Fruit fly (Drosophila melanogaster) whole organism, prepupa: ENCODE results near the gene CG4374.

Source experiments
- Blimp-1 ChIP-seq: fragments of 200-800 bp; sonication (Bioruptor generic); optimal IDR thresholded peaks from 3 replicates; lab custom pipeline; 2017; ENCODE audit warnings: missing biosample characterization, missing genetic modification characterization, mild to moderate bottlenecking, moderate library complexity, missing genetic modification reagents
- CG10631 ChIP-seq: fragments of 200-800 bp; sonication (Bioruptor generic); optimal IDR thresholded peaks from 2 replicates; lab custom pipeline; 2016; ENCODE audit warnings: missing biosample characterization, missing genetic modification characterization
- CG10669 ChIP-seq: fragments of 200-800 bp; sonication (Bioruptor generic); optimal IDR thresholded peaks from 3 replicates; lab custom pipeline; 2018; ENCODE audit warnings: missing biosample characterization, mild to moderate bottlenecking, missing genetic modification characterization, moderate library complexity
- CG11294 ChIP-seq: fragments of 200-800 bp; sonication (Bioruptor generic); IDR thresholded peaks from 2 replicates; pipeline ENCODE4 v1.3.6; 2022; ENCODE audit warnings: missing biosample characterization, missing genetic modification characterization
- CG11762 ChIP-seq: fragments of 200-800 bp; sonication (Bioruptor generic); optimal IDR thresholded peaks from 3 replicates; lab custom pipeline; 2016; ENCODE audit warnings: missing biosample characterization, missing genetic modification characterization; ENCODE audit not compliant: insufficient read depth
- CG11902 ChIP-seq: fragments of 200-800 bp; sonication (Bioruptor generic); optimal IDR thresholded peaks from 3 replicates; lab custom pipeline; 2016; ENCODE audit warnings: missing biosample characterization, missing genetic modification characterization
- CG15336 ChIP-seq: fragments of 200-800 bp; sonication (Bioruptor generic); IDR thresholded peaks from 2 replicates; pipeline ENCODE4 v1.3.6; 2022; ENCODE audit warnings: missing biosample characterization, missing genetic modification characterization
- CG16779 ChIP-seq: fragments of 200-800 bp; sonication (Bioruptor generic); optimal IDR thresholded peaks from 3 replicates; lab custom pipeline; 2017; ENCODE audit warnings: missing biosample characterization, mild to moderate bottlenecking, missing genetic modification characterization
- CG3032 ChIP-seq: fragments of 200-800 bp; optimal IDR thresholded peaks from 2 replicates; lab custom pipeline; 2019; ENCODE audit warnings: missing biosample characterization, mild to moderate bottlenecking, missing genetic modification characterization, moderate library complexity
- CG31627 ChIP-seq: fragments of 200-800 bp; sonication (Bioruptor generic); optimal IDR thresholded peaks from 3 replicates; lab custom pipeline; 2016; ENCODE audit warnings: missing biosample characterization, missing genetic modification characterization
- CG32006 ChIP-seq: fragments of 200-800 bp; sonication (Bioruptor generic); optimal IDR thresholded peaks from 3 replicates; lab custom pipeline; 2017; ENCODE audit warnings: missing biosample characterization, mild to moderate bottlenecking, missing genetic modification characterization
- CG34406 ChIP-seq: fragments of 200-800 bp; sonication (Bioruptor generic); optimal IDR thresholded peaks from 3 replicates; lab custom pipeline; 2016; ENCODE audit warnings: missing biosample characterization, missing genetic modification characterization
- CG3919 ChIP-seq: fragments of 200-800 bp; sonication (Bioruptor generic); optimal IDR thresholded peaks from 3 replicates; lab custom pipeline; 2016; ENCODE audit warnings: missing biosample characterization, missing genetic modification characterization
- CG4318 ChIP-seq: fragments of 200-800 bp; sonication (Bioruptor generic); optimal IDR thresholded peaks from 3 replicates; lab custom pipeline; 2017; ENCODE audit warnings: missing biosample characterization, mild to moderate bottlenecking, missing genetic modification characterization
- CG6163 ChIP-seq: fragments of 200-800 bp; sonication (Bioruptor generic); IDR thresholded peaks from 3 replicates; pipeline ENCODE4 v1.3.6; 2022; ENCODE audit warnings: missing biosample characterization, missing genetic modification characterization
- CG6792 ChIP-seq: fragments of 200-800 bp; sonication (Bioruptor generic); optimal IDR thresholded peaks from 3 replicates; lab custom pipeline; 2016; ENCODE audit warnings: missing biosample characterization, missing genetic modification characterization
- CG6808 ChIP-seq: fragments of 200-800 bp; sonication (Bioruptor generic); optimal IDR thresholded peaks from 3 replicates; lab custom pipeline; 2017; ENCODE audit warnings: missing biosample characterization, missing genetic modification characterization, mild to moderate bottlenecking, moderate library complexity, missing genetic modification reagents
- CG6854 ChIP-seq: fragments of 200-800 bp; sonication (Bioruptor generic); optimal IDR thresholded peaks from 2 replicates; lab custom pipeline; 2017; ENCODE audit warnings: missing biosample characterization, mild to moderate bottlenecking, missing genetic modification characterization
- CG7368 ChIP-seq: fragments of 200-800 bp; sonication (Bioruptor generic); optimal IDR thresholded peaks from 3 replicates; lab custom pipeline; 2016; ENCODE audit warnings: missing biosample characterization, missing genetic modification characterization
- CG8119 ChIP-seq: fragments of 200-800 bp; sonication (Bioruptor generic); IDR thresholded peaks from 3 replicates; pipeline ENCODE4 v1.3.6; 2022; ENCODE audit warnings: missing biosample characterization, missing genetic modification characterization
- CG8319 ChIP-seq: fragments of 200-800 bp; sonication (Bioruptor generic); optimal IDR thresholded peaks from 3 replicates; lab custom pipeline; 2016; ENCODE audit warnings: missing biosample characterization, missing genetic modification characterization
- CG8632 ChIP-seq: fragments of 200-800 bp; sonication (Bioruptor generic); optimal IDR thresholded peaks from 3 replicates; lab custom pipeline; 2016; ENCODE audit warnings: missing biosample characterization, missing genetic modification characterization
- Eip75B ChIP-seq: fragments of 200-800 bp; sonication (Bioruptor generic); optimal IDR thresholded peaks from 3 replicates; lab custom pipeline; 2016; ENCODE audit warnings: missing biosample characterization, missing genetic modification characterization
- Eip78C ChIP-seq: fragments of 200-800 bp; sonication (Bioruptor generic); peaks from one replicate; lab custom pipeline; 2016; ENCODE audit warnings: missing biosample characterization, missing genetic modification characterization
- Eip93F ChIP-seq: fragments of 200-800 bp; sonication (Bioruptor generic); optimal IDR thresholded peaks from 2 replicates; lab custom pipeline; 2016; ENCODE audit warnings: missing biosample characterization, mild to moderate bottlenecking, missing genetic modification characterization
- Ets21C ChIP-seq: fragments of 200-800 bp; sonication (Bioruptor generic); optimal IDR thresholded peaks from 3 replicates; lab custom pipeline; 2016; ENCODE audit warnings: missing biosample characterization, missing genetic modification characterization
- Ets96B ChIP-seq: fragments of 200-800 bp; optimal IDR thresholded peaks from 2 replicates; lab custom pipeline; 2019; ENCODE audit warnings: missing biosample characterization, mild to moderate bottlenecking, missing genetic modification characterization, moderate library complexity
- Gug ChIP-seq: fragments of 200-800 bp; sonication (Bioruptor generic); IDR thresholded peaks from 2 replicates; pipeline ENCODE4 v1.3.6; 2022; ENCODE audit warnings: missing biosample characterization, missing genetic modification characterization
- Hr38 ChIP-seq: sonication (Bioruptor generic); optimal IDR thresholded peaks from 2 replicates; lab custom pipeline; 2016; ENCODE audit warnings: missing biosample characterization, missing genetic modification characterization
- Hr39 ChIP-seq: fragments of 200-800 bp; sonication (Bioruptor generic); optimal IDR thresholded peaks from 2 replicates; lab custom pipeline; 2016; ENCODE audit warnings: missing biosample characterization, missing genetic modification characterization
- Hr4 ChIP-seq: fragments of 200-800 bp; sonication (Bioruptor generic); optimal IDR thresholded peaks from 3 replicates; lab custom pipeline; 2016; ENCODE audit warnings: missing biosample characterization, missing genetic modification characterization
- Lpt ChIP-seq: fragments of 200-800 bp; sonication (Bioruptor generic); optimal IDR thresholded peaks from 3 replicates; lab custom pipeline; 2016; ENCODE audit warnings: missing biosample characterization, missing genetic modification characterization
- Met ChIP-seq: fragments of 200-800 bp; sonication (Bioruptor generic); optimal IDR thresholded peaks from 3 replicates; lab custom pipeline; 2016; ENCODE audit warnings: missing biosample characterization, missing genetic modification characterization
- Sox14 ChIP-seq: fragments of 200-800 bp; sonication (Bioruptor generic); optimal IDR thresholded peaks from 3 replicates; lab custom pipeline; 2016; ENCODE audit warnings: missing biosample characterization, missing genetic modification characterization
- Sox15 ChIP-seq: fragments of 200-800 bp; sonication (Bioruptor generic); optimal IDR thresholded peaks from 3 replicates; lab custom pipeline; 2016; ENCODE audit warnings: missing biosample characterization, missing genetic modification characterization
- achi ChIP-seq: fragments of 200-800 bp; sonication (Bioruptor generic); optimal IDR thresholded peaks from 3 replicates; lab custom pipeline; 2016; ENCODE audit warnings: missing biosample characterization, missing genetic modification characterization
- acj6 ChIP-seq: fragments of 200-800 bp; sonication (Bioruptor generic); optimal IDR thresholded peaks from 3 replicates; lab custom pipeline; 2016; ENCODE audit warnings: missing biosample characterization, missing genetic modification characterization
- dsx ChIP-seq: fragments of 200-800 bp; optimal IDR thresholded peaks from 3 replicates; lab custom pipeline; 2019; ENCODE audit warnings: missing biosample characterization, mild to moderate bottlenecking, missing genetic modification characterization, moderate library complexity; ENCODE audit not compliant: poor library complexity, severe bottlenecking
- eg ChIP-seq: fragments of 200-800 bp; sonication (Bioruptor generic); IDR thresholded peaks from 3 replicates; pipeline ENCODE4 v1.3.6; 2022; ENCODE audit warnings: missing biosample characterization, missing genetic modification characterization
- esn ChIP-seq: fragments of 200-800 bp; sonication (Bioruptor generic); optimal IDR thresholded peaks from 2 replicates; lab custom pipeline; 2016; ENCODE audit warnings: missing biosample characterization, mild to moderate bottlenecking, missing genetic modification characterization, moderate library complexity
- fd59A ChIP-seq: fragments of 200-800 bp; sonication (Bioruptor generic); optimal IDR thresholded peaks from 2 replicates; lab custom pipeline; 2017; ENCODE audit warnings: missing biosample characterization, mild to moderate bottlenecking, missing genetic modification characterization, missing genetic modification reagents
- fd85E ChIP-seq: fragments of 200-800 bp; sonication (Bioruptor generic); optimal IDR thresholded peaks from 3 replicates; lab custom pipeline; 2016; ENCODE audit warnings: missing biosample characterization, missing genetic modification characterization
- lz ChIP-seq: fragments of 200-800 bp; sonication (Bioruptor generic); optimal IDR thresholded peaks from 3 replicates; lab custom pipeline; 2016; ENCODE audit warnings: missing biosample characterization, missing genetic modification characterization
- net ChIP-seq: fragments of 200-800 bp; sonication (Bioruptor generic); optimal IDR thresholded peaks from 3 replicates; lab custom pipeline; 2016; ENCODE audit warnings: missing biosample characterization, missing genetic modification characterization
- pdm3 ChIP-seq: fragments of 200-800 bp; sonication (Bioruptor generic); optimal IDR thresholded peaks from 3 replicates; lab custom pipeline; 2016; ENCODE audit warnings: missing biosample characterization, missing genetic modification characterization
- salr ChIP-seq, 2 experiments: fragments of 200-800 bp; sonication (Bioruptor generic); optimal IDR thresholded peaks; 3 replicates each; lab custom pipeline; 2016 to 2018; ENCODE audit warnings: missing biosample characterization in 2 of 2, missing genetic modification characterization in 2 of 2, mild to moderate bottlenecking in 1 of 2
- spab ChIP-seq: fragments of 200-800 bp; sonication (Bioruptor generic); optimal IDR thresholded peaks from 2 replicates; lab custom pipeline; 2017; ENCODE audit warnings: missing biosample characterization, mild to moderate bottlenecking, missing genetic modification characterization, missing genetic modification reagents
- svp ChIP-seq: fragments of 200-800 bp; sonication (Bioruptor generic); peaks from one replicate; lab custom pipeline; 2016; ENCODE audit warnings: missing biosample characterization, missing genetic modification characterization

The CG4374 gene

DNA sequence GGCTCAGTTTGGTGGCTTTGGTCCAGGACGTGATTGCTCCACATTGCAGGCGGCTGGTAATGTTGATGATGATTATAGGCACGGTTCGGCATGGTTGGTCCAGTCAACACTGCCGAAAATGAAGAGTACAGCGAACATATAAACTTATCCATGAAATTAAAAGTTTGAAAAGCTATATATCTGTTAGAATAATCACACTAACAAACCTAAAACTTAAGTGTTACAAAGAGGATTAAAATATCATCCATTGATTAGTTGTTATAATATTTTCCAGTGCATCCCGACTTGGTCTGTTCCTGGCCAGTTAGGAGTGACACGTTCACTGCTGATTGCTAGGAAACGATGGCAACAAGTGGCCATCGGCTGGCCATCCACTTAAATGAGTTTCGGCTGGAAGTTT is 72.4 kb downstream of the CG4374 start (continued):
- TF ChIP-seq CG10631 (GFP tag; lab: Kevin White, UChicago) (no peak), spab (GFP tag; lab: Kevin White, UChicago) (no peak), Lpt (GFP tag; lab: Kevin White, UChicago) (no peak), CG34406 (GFP tag; lab: Kevin White, UChicago) (no peak), CG6163 (0 out of 3 replicates have a peak, but pooled peaks have one; percentile 18), Sox14 (GFP tag; lab: Kevin White, UChicago) (no peak), Eip78C (peak; percentile 47), CG31627 (GFP tag; lab: Kevin White, UChicago) (no peak), salr (GFP tag; optimal IDR thresholded peaks at IDR 0.05; lab: Kevin White, UChicago) (no peak), pdm3 (GFP tag; lab: Kevin White, UChicago) (peak; percentile 17), svp (GFP tag; lab: Kevin White, UChicago) (no peak), CG10669 (GFP tag; lab: Kevin White, UChicago) (no peak), CG11762 (GFP tag; lab: Kevin White, UChicago) (no peak), fd59A (GFP tag; lab: Kevin White, UChicago) (no peak), fd85E (GFP tag; lab: Kevin White, UChicago) (no peak), CG8119 (GFP tag; lab: Robert Waterston, UW) (peak; percentile 64; the same call in 2 of the 3 replicates), CG8632 (GFP tag; lab: Kevin White, UChicago) (no peak), lz (no peak), CG11294 (GFP tag; lab: Robert Waterston, UW) (no peak), CG4318 (no peak), Hr39 (GFP tag; lab: Kevin White, UChicago) (no peak), dsx (GFP tag; lab: Kevin White, UChicago) (no peak), CG6854 (GFP tag; lab: Kevin White, UChicago) (no peak), CG6808 (GFP tag; lab: Kevin White, UChicago) (no peak), acj6 (GFP tag; lab: Kevin White, UChicago) (no peak), CG3032 (tag; lab: Kevin White, UChicago) (no peak), CG15336 (GFP tag; lab: Robert Waterston, UW) (peak; percentile 73), Gug (no peak)

DNA sequence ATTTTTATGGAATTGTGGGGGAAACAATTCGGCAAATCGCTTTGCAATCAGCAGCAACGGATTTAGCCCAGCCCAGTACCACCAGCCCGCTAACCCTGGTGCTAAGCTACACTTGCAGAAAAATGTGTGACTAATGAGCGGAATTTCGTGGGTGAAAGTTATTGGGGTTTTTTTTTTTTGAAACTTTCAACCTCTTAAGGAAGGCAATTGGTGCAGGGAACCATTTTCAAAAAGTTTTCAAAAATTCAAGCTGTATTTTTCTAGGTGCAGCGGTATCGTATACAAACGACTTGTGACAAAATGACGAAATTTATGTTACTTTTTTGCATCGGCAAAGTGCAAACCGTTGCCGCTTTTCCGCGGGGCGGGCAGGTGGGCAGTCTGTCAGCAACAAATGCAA is 73.1 kb downstream of the CG4374 start:
- TF ChIP-seq acj6 (GFP tag; lab: Kevin White, UChicago) = peak; percentile 9
- TF ChIP-seq Gug = peak; percentile 14; the same call in 1 of the 2 replicates
- TF ChIP-seq CG8319 (GFP tag; lab: Kevin White, UChicago) = no peak
- no peak for TF ChIP-seq Met (GFP tag; lab: Kevin White, UChicago)
- peak; percentile 59 for TF ChIP-seq CG32006 (GFP tag; lab: Kevin White, UChicago)
- no peak for TF ChIP-seq CG7368
- TF ChIP-seq CG16779 = no peak
- TF ChIP-seq eg (GFP tag; lab: Robert Waterston, UW) = peak; percentile 83
- no peak for TF ChIP-seq salr (GFP tag; optimal IDR thresholded peaks at IDR 0.05; lab: Kevin White, UChicago)
- TF ChIP-seq CG15336 (GFP tag; lab: Robert Waterston, UW) = peak; percentile 68
- TF ChIP-seq CG8632 (GFP tag; lab: Kevin White, UChicago) = no peak
- no peak for TF ChIP-seq spab (GFP tag; lab: Kevin White, UChicago)
- TF ChIP-seq achi = no peak
- TF ChIP-seq CG4318 = peak; percentile 11
- TF ChIP-seq Ets21C (GFP tag; lab: Kevin White, UChicago) = no peak
- TF ChIP-seq CG34406 (GFP tag; lab: Kevin White, UChicago) = no peak
- peak; percentile 64; the same call in 2 of the 3 replicates for TF ChIP-seq CG6163
- TF ChIP-seq CG3919 (GFP tag; lab: Kevin White, UChicago) = no peak
- TF ChIP-seq CG8119 (GFP tag; lab: Robert Waterston, UW) = peak; percentile 73
- TF ChIP-seq CG10631 (GFP tag; lab: Kevin White, UChicago) = no peak
- TF ChIP-seq pdm3 (GFP tag; lab: Kevin White, UChicago) = peak; percentile 15
- TF ChIP-seq CG10669 (GFP tag; lab: Kevin White, UChicago) = no peak
- TF ChIP-seq CG31627 (GFP tag; lab: Kevin White, UChicago) = no peak
- peak; percentile 3 for TF ChIP-seq net (GFP tag; lab: Kevin White, UChicago)
- TF ChIP-seq Hr38 = no peak
- TF ChIP-seq CG11902 (GFP tag; lab: Kevin White, UChicago) = no peak
- TF ChIP-seq CG6792 (GFP tag; lab: Kevin White, UChicago) = no peak
- no peak for TF ChIP-seq Eip75B (GFP tag; lab: Kevin White, UChicago)
- no peak for TF ChIP-seq esn
- peak; percentile 2 for TF ChIP-seq Hr39 (GFP tag; lab: Kevin White, UChicago)
- no peak for TF ChIP-seq fd85E (GFP tag; lab: Kevin White, UChicago)
- TF ChIP-seq Eip93F (GFP tag; lab: Kevin White, UChicago) = no peak
- TF ChIP-seq Hr4 (GFP tag; lab: Kevin White, UChicago) = peak; percentile 70
- peak; percentile 6 for TF ChIP-seq Lpt (GFP tag; lab: Kevin White, UChicago)
- no peak for TF ChIP-seq Sox15 (GFP tag; lab: Kevin White, UChicago)
- no peak for TF ChIP-seq Ets96B (tag; lab: Kevin White, UChicago)
- TF ChIP-seq Blimp-1 = no peak
